Fruit fly (Drosophila melanogaster): ENCODE measurements around the gene CG17029.
A peak's percentile ranks its signal among the peaks of the same experiment; 100 is the strongest.

The CG17029 gene

DNA sequence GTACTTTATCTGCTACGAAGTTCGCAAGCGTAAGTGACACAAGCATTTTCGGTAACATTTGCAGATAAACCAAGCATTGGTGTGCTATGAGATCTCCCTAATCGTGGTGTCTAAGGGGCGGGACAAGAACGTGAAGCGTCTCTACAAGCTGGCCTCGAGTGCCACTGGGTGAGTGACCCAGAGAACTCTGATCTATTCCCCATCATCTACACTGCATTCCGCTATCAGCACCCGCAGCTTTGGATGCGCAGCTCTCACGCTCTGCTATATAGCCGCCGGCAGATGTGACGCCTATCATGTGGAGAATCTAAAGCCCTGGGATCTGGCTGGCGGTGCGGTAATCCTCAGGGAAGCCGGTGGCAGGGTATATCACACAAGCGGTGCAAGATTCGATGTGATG is 2.6 kb downstream of the CG17029 start:
- TF ChIP-seq CTCF (optimal IDR thresholded peaks at IDR 0.05) (no peak), CG8478 (optimal IDR thresholded peaks at IDR 0.05) (no peak)

DNA sequence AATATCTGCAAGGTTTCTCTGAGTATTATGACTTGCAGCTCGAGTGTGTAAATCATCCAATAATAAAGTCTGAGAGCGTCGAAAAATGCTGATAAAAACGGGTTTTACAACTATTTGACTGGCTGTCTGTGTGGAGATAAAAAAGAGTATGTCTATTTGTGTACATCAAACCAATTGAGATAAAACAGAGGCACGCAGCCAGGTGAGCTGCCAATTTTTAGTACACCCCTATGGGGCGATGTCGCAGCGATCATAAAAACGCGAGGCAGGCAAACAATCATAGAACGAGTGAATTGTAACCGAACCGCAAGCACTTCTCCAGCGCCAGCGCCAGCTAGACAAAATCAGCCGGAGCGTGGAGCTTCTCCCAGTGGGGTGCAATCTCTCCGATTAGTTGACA is 3.2 kb downstream of the CG17029 start, which contains the start of gene CG17027:
TSS of gene CG17027 (plus strand) at position 189 of the 400 bp plus-strand sequence.
- TF ChIP-seq CTCF (optimal IDR thresholded peaks at IDR 0.05) (no peak), CG8478 (optimal IDR thresholded peaks at IDR 0.05) (no peak)

DNA sequence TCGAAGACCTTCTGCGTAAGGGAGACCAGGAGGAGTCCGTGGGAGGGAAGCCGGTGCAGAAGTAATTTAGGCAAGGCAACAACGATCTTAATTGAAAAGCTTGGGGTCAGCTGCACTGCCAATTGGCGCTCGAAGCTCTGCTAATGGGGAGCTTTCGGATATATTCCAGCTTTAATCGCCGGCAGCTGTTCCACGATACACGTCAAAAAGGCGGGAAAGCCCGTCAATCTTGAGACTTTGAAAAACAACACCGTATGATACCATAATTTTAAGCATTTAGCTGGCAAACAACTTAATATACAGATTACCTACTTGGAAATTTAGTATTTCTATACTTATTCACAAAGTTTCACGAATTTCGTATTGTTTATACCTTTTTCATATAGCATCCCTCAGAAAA is 4.7 kb downstream of the CG17029 start:
- TF ChIP-seq CTCF (optimal IDR thresholded peaks at IDR 0.05) (no peak), CG8478 (optimal IDR thresholded peaks at IDR 0.05) (no peak)

DNA sequence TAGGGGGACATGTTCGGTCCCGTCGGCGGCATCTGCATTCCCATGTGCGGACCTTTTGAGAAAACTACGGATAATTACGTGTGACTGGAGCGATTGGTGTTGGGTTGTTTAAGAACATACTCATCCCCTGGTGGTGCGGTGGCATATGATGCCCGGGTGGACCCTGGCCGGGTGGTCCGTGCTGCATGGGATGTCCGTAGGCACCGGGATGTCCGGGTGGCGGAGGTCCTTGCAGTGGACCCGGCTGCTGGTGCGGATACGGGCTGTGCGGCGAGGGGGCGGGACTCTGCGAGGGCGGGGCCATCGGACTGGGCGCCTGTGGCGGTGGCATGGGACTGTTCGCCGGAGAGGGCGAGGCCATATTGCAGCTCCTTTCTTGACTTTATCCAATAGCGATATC is 5.5 kb downstream of the CG17029 start:
- TF ChIP-seq CG8478 (optimal IDR thresholded peaks at IDR 0.05) (no peak), CTCF (optimal IDR thresholded peaks at IDR 0.05) (no peak)

DNA sequence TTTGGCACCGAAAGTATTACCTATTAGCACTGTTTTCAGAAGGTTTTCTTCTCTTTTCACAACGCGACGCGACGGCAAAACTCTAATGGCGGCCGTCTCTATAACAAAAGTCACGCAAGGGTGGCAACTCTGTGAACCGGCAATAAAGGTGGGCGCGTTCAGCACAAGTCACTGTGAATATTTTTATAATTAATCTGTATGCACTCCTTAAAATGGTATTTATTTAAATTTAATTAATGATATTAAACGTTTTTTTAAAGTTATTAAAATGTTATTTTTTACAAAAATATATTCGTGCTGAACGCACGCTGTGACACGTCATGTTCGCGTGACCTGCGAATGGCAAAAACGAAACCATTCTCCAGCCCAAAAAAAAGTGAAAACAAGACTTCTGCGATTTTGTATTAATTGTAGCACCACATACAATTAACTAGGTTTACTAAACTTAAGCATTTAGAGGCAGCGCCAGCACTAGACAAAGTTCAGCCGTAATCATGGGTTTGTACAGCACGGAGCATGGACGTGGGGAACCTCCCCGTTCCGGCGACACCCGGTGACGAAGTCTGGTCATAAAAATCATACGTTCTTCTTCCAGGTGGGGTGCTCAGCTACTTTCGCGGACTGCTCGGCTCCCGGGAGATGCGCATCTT is 6.2 kb downstream of the CG17029 start, which contains the start of the genes brm and Arl1:
TSS of gene brm (minus strand) at position 87 of the 650 bp plus-strand sequence.
TSS of gene Arl1 (plus strand) at position 353 of the 650 bp plus-strand sequence.
- no peak for TF ChIP-seq CG8478 (optimal IDR thresholded peaks at IDR 0.05)

DNA sequence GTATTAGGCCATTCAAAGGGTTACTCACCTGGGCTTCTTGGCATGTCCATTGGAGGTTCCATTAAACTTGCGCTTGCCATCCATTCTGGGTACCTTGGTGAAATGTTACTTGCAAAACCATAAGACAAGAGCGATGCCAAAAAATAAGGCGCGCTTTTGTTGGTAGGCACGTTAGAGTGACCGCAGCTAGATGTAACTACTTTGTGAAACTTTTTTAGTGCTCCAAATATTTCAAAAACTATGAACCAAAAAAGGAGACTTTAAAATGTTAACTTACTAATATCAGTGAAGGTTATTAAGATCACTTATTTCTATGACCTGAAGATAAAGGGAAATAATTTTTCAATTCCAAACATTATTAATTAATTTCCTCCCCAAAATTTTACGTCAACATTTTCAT is 11.0 kb downstream of the CG17029 start, which contains the start of gene PolD1:
TSS of gene PolD1 (minus strand) at position 181 of the 400 bp plus-strand sequence.
- no peak for TF ChIP-seq CTCF (optimal IDR thresholded peaks at IDR 0.05)
- TF ChIP-seq CG8478 (optimal IDR thresholded peaks at IDR 0.05): no peak

DNA sequence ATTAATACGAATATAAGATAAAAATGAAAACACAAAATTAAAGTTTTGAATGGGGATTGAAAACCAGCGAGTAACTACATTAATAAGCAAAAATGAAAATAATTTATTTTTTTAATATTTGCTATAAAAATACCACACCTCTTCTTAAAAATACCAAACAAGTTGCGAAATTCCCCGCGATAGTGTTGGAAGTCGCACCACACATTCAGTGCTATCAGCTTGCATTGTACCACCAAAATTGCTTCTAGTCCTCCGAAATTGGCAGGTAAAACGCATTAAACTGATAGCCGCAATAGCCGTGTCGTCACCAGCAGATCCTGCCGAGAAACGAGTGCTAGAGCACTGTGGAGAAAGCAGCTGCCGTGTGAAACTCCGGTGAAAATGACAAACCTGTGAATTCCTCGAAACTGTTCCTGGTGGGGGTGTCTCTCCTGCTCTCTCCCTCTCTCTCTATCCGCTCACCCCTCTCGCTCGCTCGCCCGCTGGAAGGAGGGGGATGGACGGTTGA is 11.4 kb downstream of the CG17029 start, which contains the start of gene Hip14:
TSS of gene Hip14 (plus strand) at position 198 of the 508 bp plus-strand sequence.
- TF ChIP-seq CG8478 (optimal IDR thresholded peaks at IDR 0.05) (no peak), CTCF (optimal IDR thresholded peaks at IDR 0.05) (peak in 1 of 2 experiments; percentile 32)

DNA sequence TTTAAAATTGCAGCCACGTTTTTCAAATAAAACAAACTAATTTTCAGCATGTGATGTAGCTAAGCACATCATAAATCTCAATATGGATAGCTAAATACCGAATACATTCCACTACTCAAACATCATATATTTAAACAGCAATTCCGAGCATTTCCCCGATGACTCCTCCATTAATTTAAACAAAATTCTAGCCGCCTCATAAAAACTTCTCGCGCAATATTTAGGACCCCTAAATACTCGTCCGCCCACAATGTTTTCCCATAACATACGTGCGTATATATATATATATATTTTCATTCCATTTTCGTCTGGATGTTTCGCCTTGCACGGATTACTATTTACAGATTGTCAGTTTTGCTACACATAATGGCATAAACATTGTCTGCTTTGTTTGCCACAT is 19.3 kb downstream of the CG17029 start:
- TF ChIP-seq CTCF (optimal IDR thresholded peaks at IDR 0.05) (no peak), CG8478 (optimal IDR thresholded peaks at IDR 0.05) (no peak)

DNA sequence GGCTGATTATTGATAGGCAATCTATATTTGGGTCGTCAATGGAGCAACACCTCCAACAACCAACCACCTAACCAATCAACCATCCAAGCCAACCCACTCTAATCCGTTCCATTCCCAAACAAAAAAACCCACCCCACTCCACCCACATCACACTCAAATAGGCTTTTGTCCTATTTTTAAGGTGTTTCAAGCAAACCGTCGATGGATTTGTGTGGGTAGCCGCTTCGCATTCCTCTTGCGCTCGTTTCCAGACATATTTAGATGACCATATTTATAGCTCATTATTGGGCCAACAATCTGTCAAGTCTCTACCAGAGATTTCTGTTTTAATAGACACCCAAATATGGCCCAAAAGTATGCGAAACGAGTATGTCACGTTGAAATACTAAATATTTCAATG is 21.5 kb downstream of the CG17029 start:
- TF ChIP-seq CG8478 (optimal IDR thresholded peaks at IDR 0.05) (no peak), CTCF (optimal IDR thresholded peaks at IDR 0.05) (no peak)

DNA sequence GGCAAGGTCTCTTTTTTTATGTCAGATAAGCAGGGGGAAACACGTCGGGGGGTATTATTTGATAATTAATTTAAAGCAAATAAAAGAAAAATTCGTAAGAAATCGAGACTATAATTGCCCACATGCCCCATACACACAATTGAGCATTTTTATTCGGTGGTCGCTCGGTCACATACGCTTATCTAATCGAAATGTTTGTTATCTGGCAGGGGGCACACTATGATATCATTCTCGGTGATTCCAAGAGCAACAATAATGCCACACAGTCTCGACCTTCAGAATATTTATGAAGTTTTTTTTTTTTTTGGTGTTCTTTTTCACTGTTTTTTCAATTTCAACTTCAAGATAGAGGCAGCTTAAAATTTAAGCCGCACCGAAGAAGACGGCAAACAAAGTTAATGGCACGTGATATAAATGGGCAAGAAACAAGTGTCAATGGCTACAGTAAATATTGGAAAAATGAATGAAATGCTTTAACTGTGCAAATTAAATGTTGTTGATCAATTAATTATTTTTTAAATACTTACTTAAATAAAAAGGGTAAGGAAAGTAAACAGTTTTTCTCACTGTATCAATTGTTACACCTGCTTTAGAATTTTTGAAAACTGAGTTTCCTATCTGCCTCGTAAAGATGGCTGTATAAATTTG is 22.8 kb downstream of the CG17029 start:
- TF ChIP-seq CTCF (optimal IDR thresholded peaks at IDR 0.05) (no peak), CG8478 (optimal IDR thresholded peaks at IDR 0.05) (no peak)

DNA sequence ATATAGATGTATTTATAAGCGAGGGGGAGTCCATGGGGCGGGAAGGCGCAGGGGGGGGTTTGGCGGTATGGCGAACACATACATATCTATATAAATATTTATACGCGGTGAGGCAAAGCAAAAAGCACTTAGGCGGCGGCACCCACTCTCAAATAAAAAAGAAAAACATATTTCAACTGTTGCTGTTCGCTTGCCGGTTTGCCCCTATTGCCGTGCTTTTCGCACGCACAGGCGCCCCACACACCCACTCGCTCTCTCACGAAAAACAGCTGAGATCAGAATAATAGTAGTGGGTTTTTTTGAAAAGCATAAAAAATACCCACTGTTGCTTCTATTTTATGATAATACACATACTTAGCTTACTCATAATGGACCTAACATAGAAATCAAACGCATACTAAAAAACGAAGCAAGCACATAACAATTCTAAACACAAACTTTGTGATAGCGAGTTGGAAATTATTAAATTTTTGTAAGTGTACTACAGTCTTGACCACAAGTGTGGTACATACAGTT is 24.6 kb downstream of the CG17029 start:
- TF ChIP-seq CTCF (optimal IDR thresholded peaks at IDR 0.05) (no peak), CG8478 (optimal IDR thresholded peaks at IDR 0.05) (no peak)

DNA sequence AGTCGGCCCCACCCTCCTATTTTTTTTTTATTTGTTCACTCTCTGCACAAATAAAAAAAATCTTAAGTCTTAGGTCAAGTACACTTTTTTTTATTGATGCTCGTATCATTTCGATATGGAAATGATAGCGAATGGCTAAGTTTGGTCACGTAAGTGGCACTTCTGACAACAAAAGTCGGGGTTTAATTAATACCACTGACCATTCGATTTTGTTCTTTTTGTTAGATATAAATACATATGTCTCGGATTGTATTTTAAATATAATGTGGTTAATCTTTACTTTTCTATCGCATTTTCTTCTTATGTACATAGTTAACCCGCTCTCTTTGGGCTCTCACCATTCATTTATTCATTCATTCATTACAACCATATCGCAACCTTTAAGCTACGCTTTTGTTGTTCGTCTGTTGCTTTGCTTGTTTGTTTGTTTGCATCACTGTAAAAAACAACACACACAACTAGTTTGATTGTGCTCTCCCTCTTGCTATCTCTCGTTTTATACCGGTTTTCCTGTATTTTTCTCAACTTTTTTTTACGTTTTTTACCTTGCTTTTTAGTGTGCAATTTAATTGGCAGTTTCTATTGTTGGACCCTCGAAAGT is 25.5 kb downstream of the CG17029 start:
- TF ChIP-seq CTCF (optimal IDR thresholded peaks at IDR 0.05): no peak
- no peak for TF ChIP-seq CG8478 (optimal IDR thresholded peaks at IDR 0.05)

DNA sequence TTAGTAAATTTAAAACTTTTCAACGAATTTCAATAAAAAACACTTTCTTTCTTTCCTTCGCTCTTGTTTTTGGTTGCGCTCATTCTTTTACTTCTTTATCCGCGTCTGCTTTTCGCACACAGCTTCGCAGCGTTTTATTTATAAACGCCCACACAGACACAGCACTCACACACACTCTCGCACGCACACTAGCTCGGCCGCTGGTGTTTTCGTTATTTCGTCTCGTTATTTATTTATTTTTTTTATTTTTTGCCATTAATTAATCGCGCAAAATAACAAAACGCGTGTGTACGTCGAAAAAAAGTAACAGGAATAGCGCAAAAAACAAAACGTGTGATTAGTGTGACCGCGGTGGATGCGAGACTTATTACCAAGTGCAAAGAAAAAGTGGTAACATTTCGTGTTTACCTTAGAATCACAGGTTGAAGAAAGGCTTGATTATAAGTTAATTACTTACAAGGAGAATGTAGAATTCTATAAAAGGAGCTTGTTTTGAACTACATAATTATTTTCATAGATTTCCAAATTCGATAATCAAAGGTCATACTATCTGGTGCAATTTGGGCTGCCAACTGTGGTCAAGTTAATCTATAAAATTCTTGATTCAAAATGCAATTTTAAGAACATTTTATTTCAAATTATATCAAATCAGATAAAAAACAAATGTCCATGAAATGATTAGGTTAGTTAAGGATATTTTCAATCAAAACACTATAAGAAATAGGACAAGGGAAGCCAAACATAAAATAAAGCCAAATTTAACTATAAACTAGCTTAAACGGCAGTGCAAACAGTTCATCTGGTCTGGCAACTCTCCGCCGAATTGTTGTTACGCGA is 27.9 kb downstream of the CG17029 start, which contains the start of the genes hzg and mRpS31:
TSS of gene hzg (minus strand) at position 336 of the 837 bp plus-strand sequence.
TSS of gene mRpS31 (plus strand) at position 793 of the 837 bp plus-strand sequence.
- TF ChIP-seq CTCF (optimal IDR thresholded peaks at IDR 0.05) (no peak), CG8478 (optimal IDR thresholded peaks at IDR 0.05) (no peak)

DNA sequence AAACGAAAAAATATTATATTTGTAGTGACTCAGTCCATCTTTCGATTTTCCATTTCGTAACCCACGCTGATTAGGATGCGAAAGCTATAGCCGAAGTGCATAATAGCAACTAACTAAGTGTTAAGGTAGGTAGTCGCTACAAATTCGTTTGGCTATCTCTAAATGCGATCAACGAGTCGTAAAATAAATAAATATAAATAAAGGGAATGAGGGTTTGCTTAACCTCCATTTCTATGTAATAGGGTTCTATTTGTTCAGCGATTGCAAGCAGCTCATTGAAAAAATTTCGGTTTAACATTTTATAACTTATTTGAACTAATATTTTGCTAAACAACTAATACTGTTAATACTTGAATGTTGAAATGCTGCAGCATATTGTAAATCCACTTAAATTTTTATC is 33.5 kb downstream of the CG17029 start:
- TF ChIP-seq CG8478 (optimal IDR thresholded peaks at IDR 0.05): no peak
- no peak for TF ChIP-seq CTCF (optimal IDR thresholded peaks at IDR 0.05)
